Fruit fly (Drosophila melanogaster) whole organism, embryonic: Measurements from ENCODE around the gene Cyp9f2.

ENCODE experiments used
- Abd-B ChIP-seq: fragments of 200-800 bp; sonication (Bioruptor generic); optimal IDR thresholded peaks from 2 replicates; lab custom pipeline; 2018; ENCODE audit warnings: missing biosample characterization, mild to moderate bottlenecking, missing genetic modification characterization, moderate library complexity
- B-H2 ChIP-seq: fragments of 200-800 bp; sonication (Bioruptor generic); optimal IDR thresholded peaks from 2 replicates; lab custom pipeline; 2018; ENCODE audit warnings: missing biosample characterization, mild to moderate bottlenecking, missing genetic modification characterization
- Bgb ChIP-seq: fragments of 200-800 bp; sonication (Bioruptor generic); IDR thresholded peaks from 2 replicates; pipeline ENCODE4 v1.3.6; 2022; ENCODE audit warnings: missing biosample characterization, missing genetic modification characterization; ENCODE audit not compliant: partially characterized antibody
- CG10209 ChIP-seq: fragments of 200-800 bp; sonication (Bioruptor generic); optimal IDR thresholded peaks from 3 replicates; lab custom pipeline; 2017; ENCODE audit warnings: missing biosample characterization, mild to moderate bottlenecking, missing genetic modification characterization, missing genetic modification reagents
- CG1024 ChIP-seq: fragments of 200-800 bp; sonication (Bioruptor generic); IDR thresholded peaks from 2 replicates; pipeline ENCODE4 v1.3.6; 2022; ENCODE audit warnings: missing biosample characterization, missing genetic modification characterization
- CG12659 ChIP-seq: fragments of 200-800 bp; sonication (Bioruptor generic); optimal IDR thresholded peaks from 3 replicates; lab custom pipeline; 2017; ENCODE audit warnings: mild to moderate bottlenecking, missing biosample characterization, missing genetic modification reagents, missing genetic modification characterization
- CG13424 ChIP-seq: fragments of 200-800 bp; sonication (Bioruptor generic); optimal IDR thresholded peaks from 2 replicates; lab custom pipeline; 2019; ENCODE audit warnings: missing biosample characterization, mild to moderate bottlenecking, missing genetic modification characterization, moderate library complexity
- CG15696 ChIP-seq: fragments of 200-800 bp; sonication (Bioruptor generic); optimal IDR thresholded peaks from 2 replicates; lab custom pipeline; 2019; ENCODE audit warnings: missing biosample characterization, mild to moderate bottlenecking, missing genetic modification characterization, moderate library complexity
- CG1602 ChIP-seq: fragments of 200-800 bp; sonication (Bioruptor generic); optimal IDR thresholded peaks from 3 replicates; lab custom pipeline; 2016; ENCODE audit warnings: missing biosample characterization, missing genetic modification characterization
- CG16813 ChIP-seq: fragments of 200-800 bp; sonication (Bioruptor generic); IDR thresholded peaks from 3 replicates; pipeline ENCODE4 v1.3.6; 2022; ENCODE audit warnings: missing biosample characterization, missing genetic modification characterization; ENCODE audit not compliant: partially characterized antibody
- CG17359 ChIP-seq: fragments of 200-800 bp; sonication (Bioruptor generic); optimal IDR thresholded peaks from 3 replicates; lab custom pipeline; 2018; ENCODE audit warnings: missing biosample characterization, mild to moderate bottlenecking, missing genetic modification characterization, moderate library complexity
- CG17829 ChIP-seq: fragments of 200-800 bp; optimal IDR thresholded peaks from 2 replicates; lab custom pipeline; 2019; ENCODE audit warnings: missing biosample characterization, mild to moderate bottlenecking, missing genetic modification characterization, moderate library complexity
- CG17912 ChIP-seq: fragments of 200-800 bp; sonication (Bioruptor generic); optimal IDR thresholded peaks from 2 replicates; lab custom pipeline; 2018; ENCODE audit warnings: missing biosample characterization, mild to moderate bottlenecking, missing genetic modification characterization
- CG2116 ChIP-seq: fragments of 200-800 bp; sonication (Bioruptor generic); optimal IDR thresholded peaks from 3 replicates; lab custom pipeline; 2018; ENCODE audit warnings: missing biosample characterization, mild to moderate bottlenecking, missing genetic modification characterization
- CG2120 ChIP-seq: fragments of 200-800 bp; sonication (Bioruptor generic); optimal IDR thresholded peaks from 3 replicates; lab custom pipeline; 2016; ENCODE audit warnings: missing biosample characterization, missing genetic modification characterization
- CG2678 ChIP-seq: fragments of 200-800 bp; sonication (Bioruptor generic); optimal IDR thresholded peaks from 3 replicates; lab custom pipeline; 2019; ENCODE audit warnings: missing biosample characterization, mild to moderate bottlenecking, missing genetic modification characterization, moderate library complexity
- CG3163 ChIP-seq: fragments of 200-800 bp; sonication (Bioruptor generic); optimal IDR thresholded peaks from 3 replicates; lab custom pipeline; 2016; ENCODE audit warnings: missing biosample characterization, missing genetic modification characterization
- CG32532 ChIP-seq: fragments of 200-800 bp; sonication (Bioruptor generic); IDR thresholded peaks from 2 replicates; pipeline ENCODE4 v1.3.6; 2022; ENCODE audit warnings: missing biosample characterization, missing genetic modification characterization
- CG3847 ChIP-seq: fragments of 200-800 bp; sonication (Bioruptor generic); IDR thresholded peaks from 2 replicates; pipeline ENCODE4 v1.3.6; 2022; ENCODE audit warnings: missing biosample characterization, missing genetic modification characterization
- CG4707 ChIP-seq: fragments of 200-800 bp; sonication (Bioruptor generic); optimal IDR thresholded peaks from 2 replicates; lab custom pipeline; 2018; ENCODE audit warnings: missing biosample characterization, mild to moderate bottlenecking, missing genetic modification characterization, moderate library complexity
- CG8478 ChIP-seq: fragments of >200 bp; optimal IDR thresholded peaks from 2 replicates; lab custom pipeline; 2018
- Chrac-16 ChIP-seq: fragments of 200-800 bp; sonication (Bioruptor generic); optimal IDR thresholded peaks from 3 replicates; lab custom pipeline; 2016; ENCODE audit warnings: missing biosample characterization, missing genetic modification characterization
- CoRest ChIP-seq: fragments of 200-800 bp; sonication (Bioruptor generic); optimal IDR thresholded peaks from 3 replicates; lab custom pipeline; 2018; ENCODE audit warnings: missing biosample characterization, mild to moderate bottlenecking, missing genetic modification characterization, moderate library complexity
- Dek ChIP-seq: fragments of 200-800 bp; sonication (Bioruptor generic); optimal IDR thresholded peaks from 3 replicates; lab custom pipeline; 2019; ENCODE audit warnings: missing biosample characterization, mild to moderate bottlenecking, missing genetic modification characterization, moderate library complexity
- Dp ChIP-seq: fragments of 200-800 bp; sonication (Bioruptor generic); optimal IDR thresholded peaks from 2 replicates; lab custom pipeline; 2018; ENCODE audit warnings: missing biosample characterization, mild to moderate bottlenecking, missing genetic modification characterization, moderate library complexity
- Fer1 ChIP-seq: fragments of 200-800 bp; sonication (Bioruptor generic); optimal IDR thresholded peaks from 2 replicates; lab custom pipeline; 2017; ENCODE audit warnings: missing biosample characterization, mild to moderate bottlenecking, missing genetic modification characterization
- HHEX ChIP-seq: fragments of 200-800 bp; sonication (Bioruptor generic); optimal IDR thresholded peaks from 3 replicates; lab custom pipeline; 2017; ENCODE audit warnings: missing biosample characterization, mild to moderate bottlenecking, missing genetic modification characterization, missing genetic modification reagents
- NfI ChIP-seq: fragments of 200-800 bp; sonication (Bioruptor generic); optimal IDR thresholded peaks from 3 replicates; lab custom pipeline; 2018; ENCODE audit warnings: missing biosample characterization, mild to moderate bottlenecking, missing genetic modification characterization, moderate library complexity
- PHDP ChIP-seq: fragments of 200-800 bp; sonication (Bioruptor generic); optimal IDR thresholded peaks from 3 replicates; lab custom pipeline; 2018; ENCODE audit warnings: missing biosample characterization, mild to moderate bottlenecking, missing genetic modification characterization, moderate library complexity
- Pdp1 ChIP-seq, 2 experiments: fragments of 200-800 bp; sonication (Bioruptor generic); optimal IDR thresholded peaks; 3 replicates each; lab custom pipeline; 2016; ENCODE audit warnings: missing biosample characterization in 2 of 2, missing genetic modification characterization in 2 of 2, mild to moderate bottlenecking in 1 of 2, moderate library complexity in 1 of 2
- Ptx1 ChIP-seq: fragments of 200-800 bp; sonication (Bioruptor generic); IDR thresholded peaks from 2 replicates; pipeline ENCODE4 v1.3.6; 2022; ENCODE audit warnings: missing biosample characterization, missing genetic modification characterization
- Rfx ChIP-seq: fragments of 200-800 bp; sonication (Bioruptor generic); IDR thresholded peaks from 2 replicates; pipeline ENCODE4 v1.3.6; 2022; ENCODE audit warnings: missing biosample characterization, missing genetic modification characterization
- Sox102F ChIP-seq: fragments of 200-800 bp; sonication (Bioruptor generic); optimal IDR thresholded peaks from 2 replicates; lab custom pipeline; 2018; ENCODE audit warnings: missing biosample characterization, mild to moderate bottlenecking, missing genetic modification characterization, moderate library complexity
- Usf ChIP-seq: fragments of 200-800 bp; sonication (Bioruptor generic); optimal IDR thresholded peaks from 2 replicates; lab custom pipeline; 2017; ENCODE audit warnings: missing genotype, missing biosample characterization, missing genetic modification characterization
- abd-A ChIP-seq: fragments of 200-800 bp; sonication (Bioruptor generic); optimal IDR thresholded peaks from 3 replicates; lab custom pipeline; 2019; ENCODE audit warnings: missing biosample characterization, mild to moderate bottlenecking, missing genetic modification characterization, moderate library complexity
- chinmo ChIP-seq: fragments of 200-800 bp; sonication (Bioruptor generic); IDR thresholded peaks from 4 replicates; pipeline ENCODE4 v1.3.6; 2022; ENCODE audit warnings: missing biosample characterization, missing genetic modification characterization; ENCODE audit not compliant: partially characterized antibody
- dan ChIP-seq: fragments of 200-800 bp; sonication (Bioruptor generic); IDR thresholded peaks from 2 replicates; pipeline ENCODE4 v1.3.6; 2022; ENCODE audit warnings: missing biosample characterization, missing genetic modification characterization
- dm ChIP-seq: fragments of 200-800 bp; sonication (Bioruptor generic); optimal IDR thresholded peaks from 3 replicates; lab custom pipeline; 2016; ENCODE audit warnings: missing biosample characterization, missing genetic modification characterization
- fd3F ChIP-seq: fragments of 200-800 bp; sonication (Bioruptor generic); optimal IDR thresholded peaks from 2 replicates; lab custom pipeline; 2018; ENCODE audit warnings: missing biosample characterization, mild to moderate bottlenecking, missing genetic modification characterization, moderate library complexity
- gcm2 ChIP-seq: fragments of 200-800 bp; sonication (Bioruptor generic); optimal IDR thresholded peaks from 2 replicates; lab custom pipeline; 2016; ENCODE audit warnings: missing biosample characterization, missing genetic modification characterization
- gfzf ChIP-seq: fragments of 200-800 bp; sonication (Bioruptor generic); optimal IDR thresholded peaks from 2 replicates; lab custom pipeline; 2016; ENCODE audit warnings: missing biosample characterization, mild to moderate bottlenecking, missing genetic modification characterization, moderate library complexity
- hkb ChIP-seq, 2 experiments: fragments of 200-800 bp in 1 of 2; fragments of >200 bp in 1 of 2; sonication (Bioruptor generic) in 1 of 2; IDR thresholded peaks in 1 of 2; optimal IDR thresholded peaks in 1 of 2; 2 replicates each; pipeline versions ENCODE4 v1.3.6 to Lab custom; 2017 to 2022; ENCODE audit warnings: missing biosample characterization in 1 of 2, missing genetic modification characterization in 1 of 2
- kah ChIP-seq: fragments of 200-800 bp; sonication (Bioruptor generic); optimal IDR thresholded peaks from 2 replicates; lab custom pipeline; 2018; ENCODE audit warnings: missing biosample characterization, mild to moderate bottlenecking, missing genetic modification characterization
- lbe ChIP-seq: fragments of 200-800 bp; sonication (Bioruptor generic); optimal IDR thresholded peaks from 2 replicates; lab custom pipeline; 2016; ENCODE audit warnings: missing biosample characterization, mild to moderate bottlenecking, missing genetic modification characterization
- lmd ChIP-seq: fragments of 200-800 bp; sonication (Bioruptor generic); IDR thresholded peaks from 2 replicates; pipeline ENCODE4 v1.3.6; 2022; ENCODE audit warnings: missing biosample characterization, missing genetic modification characterization
- nmo ChIP-seq: fragments of 200-800 bp; sonication (Bioruptor generic); optimal IDR thresholded peaks from 2 replicates; lab custom pipeline; 2018; ENCODE audit warnings: missing biosample characterization, mild to moderate bottlenecking, missing genetic modification characterization, moderate library complexity
- pzg ChIP-seq: fragments of 200-800 bp; sonication (Bioruptor generic); optimal IDR thresholded peaks from 3 replicates; lab custom pipeline; 2018; ENCODE audit warnings: missing biosample characterization, mild to moderate bottlenecking, missing genetic modification characterization, moderate library complexity
- twi ChIP-seq: fragments of 200-800 bp; optimal IDR thresholded peaks from 2 replicates; lab custom pipeline; 2019; ENCODE audit warnings: missing biosample characterization, mild to moderate bottlenecking, missing genetic modification characterization, moderate library complexity
- zfh2 ChIP-seq: fragments of 200-800 bp; sonication (Bioruptor generic); optimal IDR thresholded peaks from 2 replicates; lab custom pipeline; 2016; ENCODE audit warnings: missing biosample characterization, missing genetic modification characterization

The Cyp9f2 gene

dm6 chr3R:12433764-12434163, 27.9 kb upstream of the Cyp9f2 start, which contains the start of the genes Aos1 and Srlp:
TSS of gene Aos1 (minus strand) at chr3R:12433822.
TSS of gene Srlp (plus strand) at chr3R:12434098.
- TF ChIP-seq Fer1 (GFP tag; lab: Kevin White, UChicago) = peak; percentile 65
- peak; percentile 9 for TF ChIP-seq Usf (GFP tag; lab: Kevin White, UChicago)
- TF ChIP-seq Dek = peak; percentile 63
- TF ChIP-seq NfI (GFP tag; lab: Kevin White, UChicago) = peak; percentile 46
- TF ChIP-seq Rfx (GFP tag; lab: Robert Waterston, UW) = 0 out of 2 replicates have a peak, but pooled peaks have one; percentile 36
- TF ChIP-seq nmo = peak; percentile 77
- TF ChIP-seq abd-A (tag; lab: Kevin White, UChicago) = no peak
- TF ChIP-seq CG15696 (tag; lab: Kevin White, UChicago) = peak; percentile 62
- peak; percentile 3 for TF ChIP-seq CG17912
- TF ChIP-seq CG2120 (GFP tag; lab: Kevin White, UChicago) = peak; percentile 42
- peak; percentile 62 for TF ChIP-seq Abd-B (GFP tag; lab: Kevin White, UChicago)
- peak; percentile 27 for TF ChIP-seq kah (GFP tag; lab: Kevin White, UChicago)
- TF ChIP-seq CG17359 (tag; lab: Kevin White, UChicago) = peak; percentile 35
- peak; percentile 74 for TF ChIP-seq gfzf
- peak; percentile 3 for TF ChIP-seq CG1602 (GFP tag; lab: Kevin White, UChicago)
- TF ChIP-seq HHEX (GFP tag; lab: Kevin White, UChicago) = peak; percentile 17
- no peak for TF ChIP-seq CG2678
- peak in 1 of 2 experiments; percentile 27 for TF ChIP-seq Pdp1 (GFP tag; optimal IDR thresholded peaks at IDR 0.05; lab: Kevin White, UChicago)
- TF ChIP-seq chinmo (GFP tag; lab: Robert Waterston, UW) = 0 out of 4 replicates have a peak, but pooled peaks have one; percentile 38
- TF ChIP-seq CG2116 (GFP tag; lab: Kevin White, UChicago) = peak; percentile 59
- peak; percentile 38 for TF ChIP-seq Chrac-16 (GFP tag; lab: Kevin White, UChicago)
- peak; percentile 51 for TF ChIP-seq lbe (GFP tag; lab: Kevin White, UChicago)
- TF ChIP-seq gcm2 = no peak
- peak; percentile 37; the same call in 1 of the 2 replicates for TF ChIP-seq lmd (GFP tag; lab: Robert Waterston, UW)
- no peak for TF ChIP-seq CG4707 (GFP tag; lab: Kevin White, UChicago)
- TF ChIP-seq CG12659 (GFP tag; lab: Kevin White, UChicago) = peak; percentile 81
- TF ChIP-seq PHDP (tag; lab: Kevin White, UChicago) = peak; percentile 61
- TF ChIP-seq fd3F (GFP tag; lab: Kevin White, UChicago) = peak; percentile 42
- TF ChIP-seq hkb (optimal IDR thresholded peaks at IDR 0.05; lab: Kevin White, UChicago) = no peak
- no peak for TF ChIP-seq hkb (GFP tag; IDR thresholded peaks at IDR 0.05; lab: Robert Waterston, UW)
- peak; percentile 83 for TF ChIP-seq CoRest (tag; lab: Kevin White, UChicago)
- TF ChIP-seq Ptx1 = peak; percentile 46
- peak; percentile 60 for TF ChIP-seq B-H2 (GFP tag; lab: Kevin White, UChicago)
- no peak for TF ChIP-seq CG16813 (GFP tag; lab: Robert Waterston, UW)
- no peak for TF ChIP-seq CG1024 (GFP tag; lab: Robert Waterston, UW)
- TF ChIP-seq twi (tag; lab: Kevin White, UChicago) = peak; percentile 46
- TF ChIP-seq CG3163 (GFP tag; lab: Kevin White, UChicago) = no peak
- TF ChIP-seq pzg = peak; percentile 57
- TF ChIP-seq CG8478 (lab: Kevin White, UChicago) = no peak
- peak; percentile 66 for TF ChIP-seq CG17829 (tag; lab: Kevin White, UChicago)
- TF ChIP-seq dan (GFP tag; lab: Robert Waterston, UW) = no peak
- TF ChIP-seq Sox102F (GFP tag; lab: Kevin White, UChicago) = no peak
- TF ChIP-seq zfh2 (GFP tag; lab: Kevin White, UChicago) = peak; percentile 18
- TF ChIP-seq CG10209 (GFP tag; lab: Kevin White, UChicago) = peak; percentile 34
- TF ChIP-seq CG32532 (GFP tag; lab: Robert Waterston, UW) = peak; percentile 47; the same call in 1 of the 2 replicates
- TF ChIP-seq dm = no peak
- peak; percentile 55; the same call in 1 of the 2 replicates for TF ChIP-seq CG3847 (GFP tag; lab: Robert Waterston, UW)
- TF ChIP-seq CG13424 = peak; percentile 73
- TF ChIP-seq Dp (GFP tag; lab: Kevin White, UChicago) = peak; percentile 50
- TF ChIP-seq Bgb = no peak
